Worm (Caenorhabditis elegans) whole organism, L1 larva: ENCODE measurements around the gene irk-1.

ENCODE experiments used
- C16A3.4 ChIP-seq: fragments of 150-350 bp; optimal IDR thresholded peaks from 2 replicates; lab custom pipeline; 2014; ENCODE audit warnings: missing biosample characterization, missing genetic modification characterization
- C34B4.2 ChIP-seq: sonication (generic microtip); optimal IDR thresholded peaks from 2 replicates; lab custom pipeline; 2017; ENCODE audit warnings: mild to moderate bottlenecking, missing genetic modification characterization, missing compliant biosample characterization
- F16B12.6 ChIP-seq: fragments of 150-350 bp; optimal IDR thresholded peaks from 2 replicates; lab custom pipeline; 2014; ENCODE audit warnings: missing biosample characterization, missing genetic modification characterization
- Y116A8C.19 ChIP-seq: sonication (generic microtip); optimal IDR thresholded peaks from 2 replicates; lab custom pipeline; 2016; ENCODE audit warnings: missing compliant biosample characterization, missing genetic modification characterization, borderline replicate concordance
- aly-2 ChIP-seq: fragments of 150-350 bp; optimal IDR thresholded peaks from 2 replicates; lab custom pipeline; 2014; ENCODE audit warnings: missing biosample characterization, missing genetic modification characterization
- ceh-82 ChIP-seq, 3 experiments: fragments of 150-350 bp in 1 of 3; sonication (generic microtip) in 2 of 3; optimal IDR thresholded peaks; 2 replicates each; lab custom pipeline; 2014 to 2017; ENCODE audit warnings: missing biosample characterization in 3 of 3, missing genetic modification characterization in 3 of 3
- dpl-1 ChIP-seq, 3 experiments: fragments of 150-350 bp in 2 of 3; sonication (generic microtip) in 1 of 3; optimal IDR thresholded peaks; 2 replicates each; lab custom pipeline; 2014 to 2017; ENCODE audit warnings: missing biosample characterization in 3 of 3, missing genetic modification characterization in 3 of 3, missing genetic modification reagents in 3 of 3
- efl-1 ChIP-seq, 4 experiments: fragments of 150-350 bp; optimal IDR thresholded peaks in 3 of 4; peaks in 1 of 4; 1 replicate in 1 of 4; 2 replicates in 3 of 4; lab custom pipeline; 2014; ENCODE audit warnings: missing biosample characterization in 2 of 4, missing genetic modification characterization in 2 of 4, missing genetic modification reagents in 2 of 4
- egl-13 ChIP-seq: sonication (generic microtip); optimal IDR thresholded peaks from 2 replicates; lab custom pipeline; 2016; ENCODE audit warnings: missing genotype, missing genetic modification reagents, missing genetic modification characterization, missing compliant biosample characterization
- elt-2 ChIP-seq: sonication (generic microtip); optimal IDR thresholded peaks from 2 replicates; lab custom pipeline; 2016; ENCODE audit warnings: missing genetic modification characterization, mild to moderate bottlenecking, inconsistent platforms, missing compliant biosample characterization, missing genetic modification reagents
- fkh-10 ChIP-seq: sonication (generic microtip); optimal IDR thresholded peaks from 2 replicates; lab custom pipeline; 2017; ENCODE audit warnings: missing biosample characterization, missing genetic modification reagents, missing genetic modification characterization
- fkh-4 ChIP-seq: sonication (generic microtip); optimal IDR thresholded peaks from 2 replicates; lab custom pipeline; 2016; ENCODE audit warnings: missing compliant biosample characterization, missing genetic modification characterization, borderline replicate concordance
- fkh-8 ChIP-seq: sonication (generic microtip); optimal IDR thresholded peaks from 2 replicates; lab custom pipeline; 2016; ENCODE audit warnings: mild to moderate bottlenecking, missing genetic modification characterization, missing compliant biosample characterization
- fos-1 ChIP-seq: fragments of 150-350 bp; optimal IDR thresholded peaks from 2 replicates; lab custom pipeline; 2014; ENCODE audit warnings: missing biosample characterization, missing genetic modification characterization
- grh-1 ChIP-seq: fragments of 200-800 bp; sonication (Bioruptor generic); IDR thresholded peaks from 2 replicates; pipeline ENCODE4 v1.3.6; 2022; ENCODE audit warnings: missing genetic modification reagents, missing genetic modification characterization, missing compliant biosample characterization
- hlh-17 ChIP-seq: fragments of 200-800 bp; sonication (Bioruptor generic); optimal IDR thresholded peaks from 2 replicates; lab custom pipeline; 2018; ENCODE audit warnings: missing genetic modification characterization, mild to moderate bottlenecking, missing compliant biosample characterization, moderate library complexity, borderline replicate concordance
- hlh-4 ChIP-seq: sonication (generic microtip); optimal IDR thresholded peaks from 2 replicates; lab custom pipeline; 2016; ENCODE audit warnings: mild to moderate bottlenecking, missing genetic modification characterization, missing compliant biosample characterization
- hpl-2 ChIP-seq: fragments of 150-350 bp; optimal IDR thresholded peaks from 2 replicates; lab custom pipeline; 2014; ENCODE audit warnings: missing biosample characterization, missing genetic modification reagents, missing genetic modification characterization
- jun-1 ChIP-seq: fragments of 150-350 bp; optimal IDR thresholded peaks from 2 replicates; lab custom pipeline; 2014; ENCODE audit warnings: missing biosample characterization, missing genetic modification reagents, missing genetic modification characterization
- lin-14 ChIP-seq: fragments of 200-800 bp; sonication (Bioruptor generic); optimal IDR thresholded peaks from 2 replicates; lab custom pipeline; 2018; ENCODE audit warnings: mild to moderate bottlenecking, missing genetic modification characterization, moderate library complexity, missing compliant biosample characterization
- lin-15B ChIP-seq: fragments of 150-350 bp; sonication (generic microtip); optimal IDR thresholded peaks from 3 replicates; lab custom pipeline; 2014; ENCODE audit warnings: missing biosample characterization, missing genetic modification characterization
- lin-39 ChIP-seq: fragments of 150-350 bp; optimal IDR thresholded peaks from 2 replicates; lab custom pipeline; 2014; ENCODE audit warnings: missing biosample characterization, missing genetic modification reagents, missing genetic modification characterization
- lir-3 ChIP-seq: sonication (generic microtip); optimal IDR thresholded peaks from 2 replicates; lab custom pipeline; 2016; ENCODE audit warnings: mild to moderate bottlenecking, missing genetic modification characterization, moderate library complexity, missing compliant biosample characterization; ENCODE audit not compliant: poor library complexity
- lsy-2 ChIP-seq, 2 experiments: fragments of 150-350 bp; optimal IDR thresholded peaks; 2 replicates each; lab custom pipeline; 2014; ENCODE audit warnings: missing biosample characterization in 2 of 2, missing genetic modification characterization in 2 of 2
- mef-2 ChIP-seq: fragments of 150-350 bp; optimal IDR thresholded peaks from 2 replicates; lab custom pipeline; 2014; ENCODE audit warnings: missing biosample characterization, missing genetic modification characterization
- mep-1 ChIP-seq: fragments of 150-350 bp; optimal IDR thresholded peaks from 2 replicates; lab custom pipeline; 2014; ENCODE audit warnings: missing biosample characterization, missing genetic modification characterization
- nhr-11 ChIP-seq: fragments of 150-350 bp; optimal IDR thresholded peaks from 2 replicates; lab custom pipeline; 2014; ENCODE audit warnings: missing biosample characterization, missing genetic modification characterization
- nhr-19 ChIP-seq: fragments of 200-800 bp; sonication (Bioruptor generic); conservative IDR thresholded peaks from 2 replicates; pipeline ENCODE4 v1.3.6; 2022; ENCODE audit warnings: missing genetic modification characterization, missing compliant biosample characterization
- nhr-237 ChIP-seq: fragments of 150-350 bp; optimal IDR thresholded peaks from 2 replicates; lab custom pipeline; 2014; ENCODE audit warnings: missing biosample characterization, missing genetic modification characterization
- nhr-47 ChIP-seq: sonication (generic microtip); optimal IDR thresholded peaks from 2 replicates; lab custom pipeline; 2016; ENCODE audit warnings: mild to moderate bottlenecking, missing genetic modification characterization, moderate library complexity, missing compliant biosample characterization
- nhr-76 ChIP-seq: sonication (generic microtip); optimal IDR thresholded peaks from 2 replicates; lab custom pipeline; 2017; ENCODE audit warnings: missing biosample characterization, missing genetic modification characterization
- nhr-85 ChIP-seq: sonication (generic microtip); peaks from one replicate; lab custom pipeline; 2016; ENCODE audit warnings: missing genetic modification characterization, inconsistent platforms, missing compliant biosample characterization
- nhr-90 ChIP-seq: sonication (generic microtip); optimal IDR thresholded peaks from 2 replicates; lab custom pipeline; 2016; ENCODE audit warnings: mild to moderate bottlenecking, missing genetic modification characterization, missing compliant biosample characterization; ENCODE audit not compliant: poor library complexity
- pag-3 ChIP-seq: sonication (generic microtip); optimal IDR thresholded peaks from 2 replicates; lab custom pipeline; 2017; ENCODE audit warnings: missing genetic modification characterization, mild to moderate bottlenecking, missing compliant biosample characterization, antibody characterized with exemption, borderline replicate concordance; ENCODE audit not compliant: insufficient read depth
- pax-3 ChIP-seq: fragments of 200-800 bp; sonication (Bioruptor generic); optimal IDR thresholded peaks from 2 replicates; lab custom pipeline; 2018; ENCODE audit warnings: mild to moderate bottlenecking, missing genetic modification characterization, moderate library complexity, missing compliant biosample characterization
- rnt-1 ChIP-seq: sonication (generic microtip); optimal IDR thresholded peaks from 2 replicates; lab custom pipeline; 2016; ENCODE audit warnings: mild to moderate bottlenecking, missing genetic modification characterization, moderate library complexity, missing compliant biosample characterization
- snpc-4 ChIP-seq: fragments of 150-350 bp; optimal IDR thresholded peaks from 2 replicates; lab custom pipeline; 2014; ENCODE audit warnings: missing biosample characterization, missing genetic modification characterization
- snu-23 ChIP-seq: sonication (generic microtip); optimal IDR thresholded peaks from 2 replicates; lab custom pipeline; 2016; ENCODE audit warnings: missing genetic modification characterization, missing compliant biosample characterization
- sox-4 ChIP-seq: sonication (generic microtip); optimal IDR thresholded peaks from 2 replicates; lab custom pipeline; 2016; ENCODE audit warnings: missing genetic modification characterization, missing compliant biosample characterization
- sup-37 ChIP-seq: fragments of 200-800 bp; sonication (Bioruptor generic); optimal IDR thresholded peaks from 2 replicates; lab custom pipeline; 2018; ENCODE audit warnings: mild to moderate bottlenecking, missing genetic modification characterization, missing compliant biosample characterization
- tlp-1 ChIP-seq: fragments of 150-350 bp; optimal IDR thresholded peaks from 2 replicates; lab custom pipeline; 2014; ENCODE audit warnings: missing biosample characterization, missing genetic modification characterization
- unc-130 ChIP-seq: fragments of 150-350 bp; optimal IDR thresholded peaks from 2 replicates; lab custom pipeline; 2017; ENCODE audit warnings: missing biosample characterization, missing genetic modification characterization, inconsistent platforms
- unc-62 ChIP-seq: fragments of 150-350 bp; optimal IDR thresholded peaks from 2 replicates; lab custom pipeline; 2014; ENCODE audit warnings: missing biosample characterization, missing genetic modification reagents, missing genetic modification characterization
- unc-86 ChIP-seq: sonication (generic microtip); optimal IDR thresholded peaks from 2 replicates; lab custom pipeline; 2016; ENCODE audit warnings: missing genetic modification characterization, missing compliant biosample characterization
- vab-15 ChIP-seq: sonication (generic microtip); optimal IDR thresholded peaks from 2 replicates; lab custom pipeline; 2017; ENCODE audit warnings: missing genotype, mild to moderate bottlenecking, missing genetic modification characterization, missing compliant biosample characterization
- xbp-1 ChIP-seq: sonication (generic microtip); optimal IDR thresholded peaks from 2 replicates; lab custom pipeline; 2016; ENCODE audit warnings: missing genetic modification characterization, missing compliant biosample characterization
- zag-1 ChIP-seq: fragments of 150-350 bp; optimal IDR thresholded peaks from 2 replicates; lab custom pipeline; 2014; ENCODE audit warnings: missing biosample characterization, missing genetic modification characterization
- zip-4 ChIP-seq: fragments of 200-800 bp; sonication (Bioruptor generic); optimal IDR thresholded peaks from 2 replicates; lab custom pipeline; 2018; ENCODE audit warnings: mild to moderate bottlenecking, missing genetic modification characterization, moderate library complexity, missing compliant biosample characterization
- ztf-11 ChIP-seq, 2 experiments: sonication (generic microtip); optimal IDR thresholded peaks; 2 replicates each; lab custom pipeline; 2016 to 2017; ENCODE audit warnings: missing genetic modification characterization in 2 of 2, missing biosample characterization in 1 of 2, missing compliant biosample characterization in 1 of 2

irk-1 gene

DNA sequence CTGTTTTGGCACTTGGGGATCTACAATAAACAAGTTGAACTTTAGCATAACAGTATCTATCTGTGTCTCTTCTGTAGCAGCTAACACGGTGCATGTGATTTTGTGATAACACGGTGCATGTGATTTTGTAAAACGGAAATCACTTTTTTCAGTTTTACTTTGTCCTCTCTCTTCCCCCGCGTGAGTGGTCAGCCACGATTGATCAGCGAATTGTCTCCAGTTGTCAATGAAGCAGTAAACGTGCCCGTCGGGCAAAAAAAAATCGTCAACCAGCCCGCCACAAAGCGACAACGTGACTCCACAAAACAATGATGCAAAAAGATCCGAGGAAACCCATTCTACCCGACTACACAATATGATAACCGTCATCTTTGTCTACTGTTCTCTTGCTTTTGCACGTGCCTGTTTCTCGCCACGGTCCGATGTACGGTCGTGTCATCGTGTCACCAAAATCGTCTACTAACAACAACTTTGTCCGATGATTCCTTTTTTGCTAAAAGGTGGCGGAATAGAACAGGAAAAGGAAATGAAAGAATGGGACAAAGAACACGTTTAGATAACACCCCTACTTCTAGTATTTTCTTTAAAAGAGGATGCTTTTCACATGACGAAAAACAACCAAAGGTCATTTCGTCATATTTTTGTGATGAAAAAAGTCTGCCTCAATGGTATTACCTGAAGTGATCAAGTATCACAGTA lies 28.6 kb downstream of the irk-1 start (continued):
- peak; percentile 89 for TF ChIP-seq nhr-19 (GFP tag; lab: Robert Waterston, UW)

DNA sequence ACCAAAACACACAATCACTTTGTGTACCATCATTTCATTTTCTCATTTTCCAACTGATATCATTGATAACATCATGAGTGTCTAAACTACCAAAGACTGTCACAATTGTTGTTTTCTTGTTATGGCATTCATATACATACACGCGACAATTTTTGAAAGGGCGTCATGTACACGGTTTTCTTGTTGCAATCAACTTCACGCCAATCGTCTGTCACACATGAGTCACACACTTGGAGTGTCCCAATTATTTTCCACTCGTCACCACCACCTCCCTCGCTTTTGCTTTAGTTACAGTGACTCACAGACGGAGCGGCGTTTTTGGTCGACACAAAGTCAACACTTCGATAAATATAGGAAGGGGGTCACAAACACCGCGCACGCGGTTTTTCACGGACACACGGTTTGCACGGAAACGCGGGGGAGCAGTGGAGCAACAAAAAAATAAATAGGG lies 30.0 kb downstream of the irk-1 start:
- TF ChIP-seq lin-39 (no peak), zip-4 (GFP tag; lab: Kevin White, UChicago) (no peak), snpc-4 (tag; lab: Kevin White, UChicago) (no peak), efl-1 (optimal IDR thresholded peaks at IDR 0.05; lab: Kevin White, UChicago) (no peak), efl-1 (GFP tag; optimal IDR thresholded peaks at IDR 0.05 in 1 of 2; lab: Kevin White, UChicago) (peak in 1 of 2 experiments; percentile 64), elt-2 (tag; lab: Kevin White, UChicago) (peak; percentile 59), grh-1 (GFP tag; lab: Robert Waterston, UW) (no peak), nhr-237 (no peak), hlh-17 (GFP tag; lab: Kevin White, UChicago) (no peak), pax-3 (tag; lab: Kevin White, UChicago) (no peak), dpl-1 (GFP tag; optimal IDR thresholded peaks at IDR 0.05; lab: Kevin White, UChicago) (no peak), tlp-1 (tag; lab: Kevin White, UChicago) (no peak), ceh-82 (tag; optimal IDR thresholded peaks at IDR 0.05; lab: Kevin White, UChicago) (no peak), rnt-1 (tag; lab: Kevin White, UChicago) (no peak), C16A3.4 (tag; lab: Kevin White, UChicago) (no peak), egl-13 (tag; lab: Kevin White, UChicago) (no peak), unc-86 (tag; lab: Kevin White, UChicago) (no peak), nhr-85 (tag; lab: Kevin White, UChicago) (no peak), fkh-4 (tag; lab: Kevin White, UChicago) (no peak), jun-1 (tag; lab: Kevin White, UChicago) (peak; percentile 51), snu-23 (peak; percentile 33), nhr-90 (tag; lab: Kevin White, UChicago) (peak; percentile 41), hlh-4 (tag; lab: Kevin White, UChicago) (no peak), hpl-2 (no peak), sox-4 (tag; lab: Kevin White, UChicago) (no peak), mef-2 (tag; lab: Kevin White, UChicago) (no peak), pag-3 (tag; lab: Kevin White, UChicago) (no peak), lir-3 (tag; lab: Kevin White, UChicago) (no peak), fos-1 (tag; lab: Kevin White, UChicago) (no peak), mep-1 (tag; lab: Kevin White, UChicago) (peak; percentile 10), aly-2 (tag; lab: Kevin White, UChicago) (no peak), unc-62 (GFP tag; lab: Kevin White, UChicago) (no peak), C34B4.2 (tag; lab: Kevin White, UChicago) (no peak), fkh-10 (no peak), ztf-11 (tag; optimal IDR thresholded peaks at IDR 0.05; lab: Kevin White, UChicago) (no peak), lin-14 (GFP tag; lab: Kevin White, UChicago) (peak; percentile 49), Y116A8C.19 (tag; lab: Kevin White, UChicago) (no peak), lsy-2 (tag; optimal IDR thresholded peaks at IDR 0.05; lab: Kevin White, UChicago) (no peak), sup-37 (GFP tag; lab: Kevin White, UChicago) (no peak), F16B12.6 (no peak), zag-1 (tag; lab: Kevin White, UChicago) (no peak), nhr-11 (tag; lab: Kevin White, UChicago) (no peak), fkh-8 (no peak), vab-15 (no peak), unc-130 (tag; lab: Kevin White, UChicago) (no peak), lin-15B (tag; lab: Kevin White, UChicago) (no peak), nhr-19 (GFP tag; lab: Robert Waterston, UW) (peak; percentile 44), nhr-47 (tag; lab: Kevin White, UChicago) (no peak), xbp-1 (tag; lab: Kevin White, UChicago) (no peak), nhr-76 (tag; lab: Kevin White, UChicago) (no peak)
